Worm (Caenorhabditis elegans) whole organism, late embryonic: ENCODE data around the gene sre-48.

ENCODE experiments used
- ceh-19 ChIP-seq: fragments of 200-800 bp; sonication (Bioruptor generic); optimal IDR thresholded peaks from 2 replicates; lab custom pipeline; 2018; ENCODE audit warnings: mild to moderate bottlenecking, missing genetic modification characterization, missing compliant biosample characterization
- ceh-6 ChIP-seq: fragments of 200-800 bp; sonication (Bioruptor generic); optimal IDR thresholded peaks from 2 replicates; lab custom pipeline; 2018; ENCODE audit warnings: mild to moderate bottlenecking, missing genetic modification characterization, missing compliant biosample characterization
- fkh-6 ChIP-seq: sonication (generic microtip); optimal IDR thresholded peaks from 2 replicates; lab custom pipeline; 2016; ENCODE audit warnings: missing genetic modification characterization, missing compliant biosample characterization
- pha-4 ChIP-seq: fragments of 150-350 bp; optimal IDR thresholded peaks from 2 replicates; lab custom pipeline; 2018; ENCODE audit warnings: missing biosample characterization, missing genetic modification reagents, missing genetic modification characterization
- rnt-1 ChIP-seq: sonication (generic microtip); optimal IDR thresholded peaks from 2 replicates; lab custom pipeline; 2016; ENCODE audit warnings: missing genetic modification characterization, missing compliant biosample characterization

- TF ChIP-seq ceh-19 (GFP tag; lab: Kevin White, UChicago), result no peak
- no peak for TF ChIP-seq fkh-6 (tag; lab: Kevin White, UChicago)
- TF ChIP-seq pha-4 (tag; lab: Kevin White, UChicago), result no peak
- TF ChIP-seq rnt-1, result no peak
- no peak for TF ChIP-seq ceh-6 (GFP tag; lab: Kevin White, UChicago)
Measured at ce11 chrII:13957437-13957836, 22.2 kb downstream of the sre-48 start, which contains the start of gene zip-3.
